Worm (Caenorhabditis elegans) whole organism, young adult: ENCODE results near the gene col-181.

Source experiments
- B0019.2 ChIP-seq: fragments of 200-800 bp; sonication (Bioruptor generic); conservative IDR thresholded peaks from 2 replicates; pipeline ENCODE4 v1.3.6; 2022; ENCODE audit warnings: missing genetic modification reagents, missing genetic modification characterization, missing compliant biosample characterization
- B0261.1 ChIP-seq: sonication (generic microtip); optimal IDR thresholded peaks from 2 replicates; lab custom pipeline; 2016; ENCODE audit warnings: mild to moderate bottlenecking, missing genetic modification characterization, moderate library complexity, missing compliant biosample characterization
- F22D6.2 ChIP-seq: sonication (generic microtip); optimal IDR thresholded peaks from 2 replicates; lab custom pipeline; 2016; ENCODE audit warnings: mild to moderate bottlenecking, missing genetic modification characterization, missing compliant biosample characterization
- F33H1.4 ChIP-seq: fragments of 200-800 bp; sonication (Bioruptor generic); IDR thresholded peaks from 2 replicates; pipeline ENCODE4 v1.3.6; 2022; ENCODE audit warnings: missing genetic modification reagents, missing genetic modification characterization, missing compliant biosample characterization
- F37B4.10 ChIP-seq: fragments of 200-800 bp; sonication (Bioruptor generic); IDR thresholded peaks from 2 replicates; pipeline ENCODE4 v1.3.6; 2022; ENCODE audit warnings: missing genetic modification characterization, missing compliant biosample characterization
- F55B11.4 ChIP-seq: sonication (generic microtip); optimal IDR thresholded peaks from 2 replicates; lab custom pipeline; 2016; ENCODE audit warnings: missing compliant biosample characterization, missing genetic modification characterization, borderline replicate concordance; ENCODE audit not compliant: insufficient read depth
- F57A8.1 ChIP-seq: fragments of 200-800 bp; sonication (Bioruptor generic); optimal IDR thresholded peaks from 2 replicates; lab custom pipeline; 2018; ENCODE audit warnings: mild to moderate bottlenecking, missing genetic modification characterization, moderate library complexity, missing compliant biosample characterization
- F57C9.4 ChIP-seq: sonication (generic microtip); optimal IDR thresholded peaks from 2 replicates; lab custom pipeline; 2017; ENCODE audit warnings: mild to moderate bottlenecking, missing genetic modification characterization, missing compliant biosample characterization
- T07F8.4 ChIP-seq: sonication (generic microtip); optimal IDR thresholded peaks from 2 replicates; lab custom pipeline; 2016; ENCODE audit warnings: mild to moderate bottlenecking, missing genetic modification characterization, moderate library complexity, missing compliant biosample characterization
- Y56A3A.18 ChIP-seq: fragments of 200-800 bp; sonication (Bioruptor generic); IDR thresholded peaks from 2 replicates; pipeline ENCODE4 v1.3.6; 2022; ENCODE audit warnings: missing genetic modification reagents, missing genetic modification characterization, missing compliant biosample characterization
- akir-1 ChIP-seq: fragments of 200-800 bp; sonication (Bioruptor generic); optimal IDR thresholded peaks from 2 replicates; lab custom pipeline; 2018; ENCODE audit warnings: mild to moderate bottlenecking, missing genetic modification characterization, moderate library complexity, missing compliant biosample characterization
- atf-7 ChIP-seq: sonication (generic microtip); optimal IDR thresholded peaks from 2 replicates; lab custom pipeline; 2017; ENCODE audit warnings: mild to moderate bottlenecking, missing genetic modification characterization, missing compliant biosample characterization
- attf-6 ChIP-seq: fragments of 200-800 bp; sonication (Bioruptor generic); IDR thresholded peaks from 2 replicates; pipeline ENCODE4 v1.3.6; 2022; ENCODE audit warnings: missing genetic modification reagents, missing genetic modification characterization, missing compliant biosample characterization
- cebp-1 ChIP-seq, 2 experiments: fragments of 200-800 bp in 1 of 2; sonication (Bioruptor generic) in 1 of 2; sonication (generic microtip) in 1 of 2; IDR thresholded peaks in 1 of 2; optimal IDR thresholded peaks in 1 of 2; 2 replicates each; pipeline versions ENCODE4 v1.3.6 to Lab custom; 2017 to 2022; ENCODE audit warnings: missing compliant biosample characterization in 2 of 2, missing genetic modification characterization in 2 of 2, mild to moderate bottlenecking in 1 of 2, missing genetic modification reagents in 1 of 2, moderate library complexity in 1 of 2
- ceh-40 ChIP-seq: fragments of 200-800 bp; sonication (Bioruptor generic); IDR thresholded peaks from 2 replicates; pipeline ENCODE4 v1.3.6; 2022; ENCODE audit warnings: missing genetic modification characterization, missing compliant biosample characterization
- ceh-79 ChIP-seq: sonication (generic microtip); optimal IDR thresholded peaks from 2 replicates; lab custom pipeline; 2017; ENCODE audit warnings: mild to moderate bottlenecking, missing genetic modification characterization, missing compliant biosample characterization
- ceh-91 ChIP-seq: fragments of 200-800 bp; sonication (Bioruptor generic); IDR thresholded peaks from 2 replicates; pipeline ENCODE4 v1.3.6; 2022; ENCODE audit warnings: missing genetic modification reagents, missing genetic modification characterization, missing compliant biosample characterization
- chd-7 ChIP-seq: sonication (generic microtip); optimal IDR thresholded peaks from 2 replicates; lab custom pipeline; 2016; ENCODE audit warnings: mild to moderate bottlenecking, missing genetic modification characterization, moderate library complexity, missing compliant biosample characterization
- die-1 ChIP-seq: sonication (generic microtip); optimal IDR thresholded peaks from 2 replicates; lab custom pipeline; 2016; ENCODE audit warnings: missing genotype, mild to moderate bottlenecking, missing genetic modification characterization, missing compliant biosample characterization
- ekl-4 ChIP-seq: fragments of 200-800 bp; sonication (Bioruptor generic); IDR thresholded peaks from 2 replicates; pipeline ENCODE4 v1.3.6; 2022; ENCODE audit warnings: missing genetic modification reagents, missing genetic modification characterization, missing compliant biosample characterization
- fkh-3 ChIP-seq: sonication (generic microtip); optimal IDR thresholded peaks from 2 replicates; lab custom pipeline; 2016; ENCODE audit warnings: mild to moderate bottlenecking, missing genetic modification characterization, missing compliant biosample characterization
- gei-17 ChIP-seq: fragments of 200-800 bp; sonication (Bioruptor generic); optimal IDR thresholded peaks from 2 replicates; lab custom pipeline; 2018; ENCODE audit warnings: mild to moderate bottlenecking, missing genetic modification characterization, missing compliant biosample characterization
- him-1 ChIP-seq: sonication (generic microtip); optimal IDR thresholded peaks from 2 replicates; lab custom pipeline; 2016; ENCODE audit warnings: missing genotype, missing genetic modification reagents, missing genetic modification characterization, missing compliant biosample characterization
- hlh-26 ChIP-seq: fragments of 200-800 bp; sonication (Bioruptor generic); conservative IDR thresholded peaks from 2 replicates; pipeline ENCODE4 v1.3.6; 2022; ENCODE audit warnings: missing genetic modification reagents, missing genetic modification characterization, missing compliant biosample characterization
- lin-35 ChIP-seq, 3 experiments: fragments of 150-350 bp in 2 of 3; sonication (generic microtip) in 1 of 3; optimal IDR thresholded peaks; 2 replicates each; lab custom pipeline; 2014 to 2018; ENCODE audit warnings: missing biosample characterization in 3 of 3, missing genetic modification characterization in 3 of 3, missing genetic modification reagents in 3 of 3
- lin-54 ChIP-seq: fragments of 200-800 bp; sonication (Bioruptor generic); optimal IDR thresholded peaks from 2 replicates; lab custom pipeline; 2018; ENCODE audit warnings: mild to moderate bottlenecking, missing genetic modification characterization, missing compliant biosample characterization
- lsy-27 ChIP-seq: sonication (generic microtip); optimal IDR thresholded peaks from 2 replicates; lab custom pipeline; 2017; ENCODE audit warnings: missing genetic modification characterization, mild to moderate bottlenecking, missing compliant biosample characterization, antibody characterized with exemption, missing genotype, borderline replicate concordance; ENCODE audit not compliant: insufficient read depth
- madf-3 ChIP-seq: fragments of 200-800 bp; sonication (Bioruptor generic); IDR thresholded peaks from 2 replicates; pipeline ENCODE4 v1.3.6; 2022; ENCODE audit warnings: missing genetic modification reagents, missing genetic modification characterization, missing compliant biosample characterization
- mcd-1 ChIP-seq: fragments of 200-800 bp; sonication (Bioruptor generic); IDR thresholded peaks from 2 replicates; pipeline ENCODE4 v1.3.6; 2022; ENCODE audit warnings: missing genetic modification reagents, missing genetic modification characterization, missing compliant biosample characterization
- nhr-179 ChIP-seq: sonication (generic microtip); optimal IDR thresholded peaks from 2 replicates; lab custom pipeline; 2016; ENCODE audit warnings: mild to moderate bottlenecking, missing genetic modification characterization, missing compliant biosample characterization
- nhr-80 ChIP-seq: sonication (generic microtip); optimal IDR thresholded peaks from 2 replicates; lab custom pipeline; 2016; ENCODE audit warnings: missing genetic modification characterization, missing compliant biosample characterization
- rec-8 ChIP-seq, 2 experiments: sonication (generic microtip); optimal IDR thresholded peaks; 2 replicates each; lab custom pipeline; 2016; ENCODE audit warnings: mild to moderate bottlenecking in 2 of 2, missing genetic modification characterization in 2 of 2, missing genetic modification reagents in 2 of 2, missing genotype in 2 of 2, missing biosample characterization in 1 of 2, missing compliant biosample characterization in 1 of 2, moderate library complexity in 1 of 2
- snpc-1.1 ChIP-seq: sonication (generic microtip); optimal IDR thresholded peaks from 2 replicates; lab custom pipeline; 2017; ENCODE audit warnings: missing genetic modification characterization, mild to moderate bottlenecking, missing compliant biosample characterization, antibody characterized with exemption, moderate library complexity, missing genotype, missing genetic modification reagents; ENCODE audit not compliant: insufficient read depth
- unc-62 ChIP-seq: fragments of 150-350 bp; optimal IDR thresholded peaks from 2 replicates; lab custom pipeline; 2014; ENCODE audit warnings: missing biosample characterization, missing genetic modification reagents, missing genetic modification characterization
- xnd-1 ChIP-seq: sonication (generic microtip); optimal IDR thresholded peaks from 2 replicates; lab custom pipeline; 2016; ENCODE audit warnings: missing genotype, missing genetic modification reagents, missing genetic modification characterization, missing compliant biosample characterization
- ztf-22 ChIP-seq: fragments of 200-800 bp; sonication (Bioruptor generic); optimal IDR thresholded peaks from 2 replicates; lab custom pipeline; 2018; ENCODE audit warnings: mild to moderate bottlenecking, missing genetic modification characterization, moderate library complexity, missing compliant biosample characterization
- ztf-26 ChIP-seq: sonication (generic microtip); optimal IDR thresholded peaks from 2 replicates; lab custom pipeline; 2017; ENCODE audit warnings: missing genetic modification characterization, missing compliant biosample characterization
- ztf-3 ChIP-seq: fragments of 200-800 bp; sonication (Bioruptor generic); optimal IDR thresholded peaks from 2 replicates; lab custom pipeline; 2018; ENCODE audit warnings: mild to moderate bottlenecking, missing genetic modification characterization, missing compliant biosample characterization
- ztf-6 ChIP-seq: fragments of 200-800 bp; sonication (Bioruptor generic); IDR thresholded peaks from 2 replicates; pipeline ENCODE4 v1.3.6; 2022; ENCODE audit warnings: missing genetic modification reagents, missing genetic modification characterization, missing compliant biosample characterization

The col-181 gene

ce11 chrX:12108517-12109216 lies 3.9 kb downstream of the col-181 start, which contains the start of the genes W03G11.2 and lgc-13:
Gene W03G11.2 (minus strand): TSS chrX:12108617.
Gene lgc-13 (plus strand): TSS chrX:12109166.
- TF ChIP-seq ceh-40 (GFP tag; lab: Robert Waterston, UW) (no peak), ztf-3 (GFP tag; lab: Kevin White, UChicago) (no peak), die-1 (tag; lab: Kevin White, UChicago) (no peak), F57A8.1 (no peak), gei-17 (no peak)

- TF ChIP-seq attf-6 (no peak), atf-7 (tag; lab: Kevin White, UChicago) (no peak), ceh-91 (GFP tag; lab: Robert Waterston, UW) (no peak), akir-1 (GFP tag; lab: Kevin White, UChicago) (no peak), snpc-1.1 (tag; lab: Kevin White, UChicago) (no peak), ztf-6 (GFP tag; lab: Robert Waterston, UW) (no peak), ztf-22 (no peak), nhr-179 (no peak), unc-62 (GFP tag; lab: Kevin White, UChicago) (no peak), B0019.2 (GFP tag; lab: Robert Waterston, UW) (no peak)
Measured at ce11 chrX:12111213-12111612, 6.5 kb downstream of the col-181 start, which contains the start of gene lgc-14. Gene lgc-14 (plus strand): TSS chrX:12111513.

ce11 chrX:12114024-12114423 lies 9.3 kb downstream of the col-181 start, which contains the start of gene lgc-15:
Gene lgc-15 (plus strand): TSS chrX:12114324.
- TF ChIP-seq ceh-79 (tag; lab: Kevin White, UChicago) = no peak
- no peak for TF ChIP-seq mcd-1 (GFP tag; lab: Robert Waterston, UW)
- no peak for TF ChIP-seq ztf-22
- TF ChIP-seq chd-7 = no peak
- no peak for TF ChIP-seq hlh-26 (GFP tag; lab: Robert Waterston, UW)
- TF ChIP-seq ztf-26 (tag; lab: Kevin White, UChicago) = no peak
- TF ChIP-seq nhr-80 (tag; lab: Kevin White, UChicago) = no peak
- no peak for TF ChIP-seq lin-35 (GFP tag; optimal IDR thresholded peaks at IDR 0.05; lab: Kevin White, UChicago)
- no peak for TF ChIP-seq rec-8 (tag; optimal IDR thresholded peaks at IDR 0.05; lab: Kevin White, UChicago)
- no peak for TF ChIP-seq B0019.2 (GFP tag; lab: Robert Waterston, UW)
- no peak for TF ChIP-seq lin-54 (GFP tag; lab: Kevin White, UChicago)
- no peak for TF ChIP-seq him-1 (tag; lab: Kevin White, UChicago)
- TF ChIP-seq F55B11.4 (tag; lab: Kevin White, UChicago) = no peak
- no peak for TF ChIP-seq T07F8.4 (tag; lab: Kevin White, UChicago)
- no peak for TF ChIP-seq xnd-1 (tag; lab: Kevin White, UChicago)
- no peak for TF ChIP-seq Y56A3A.18 (GFP tag; lab: Robert Waterston, UW)
- no peak for TF ChIP-seq madf-3 (GFP tag; lab: Robert Waterston, UW)
- TF ChIP-seq lsy-27 = no peak
- no peak for TF ChIP-seq ceh-40 (GFP tag; lab: Robert Waterston, UW)
- no peak for TF ChIP-seq ceh-91 (GFP tag; lab: Robert Waterston, UW)

ce11 chrX:12118340-12118739 lies 13.6 kb downstream of the col-181 start, which contains the start of gene lgc-16:
Gene lgc-16 (plus strand): TSS chrX:12118640.
- TF ChIP-seq F22D6.2 (tag; lab: Kevin White, UChicago) (no peak), B0261.1 (tag; lab: Kevin White, UChicago) (no peak), F37B4.10 (GFP tag; lab: Robert Waterston, UW) (no peak), gei-17 (no peak), F33H1.4 (GFP tag; lab: Robert Waterston, UW) (no peak), ekl-4 (GFP tag; lab: Robert Waterston, UW) (no peak), lsy-27 (no peak), F57C9.4 (tag; lab: Kevin White, UChicago) (no peak), fkh-3 (no peak), cebp-1 (GFP tag; IDR thresholded peaks at IDR 0.05; lab: Robert Waterston, UW) (no peak), cebp-1 (tag; optimal IDR thresholded peaks at IDR 0.05; lab: Kevin White, UChicago) (no peak), mcd-1 (GFP tag; lab: Robert Waterston, UW) (no peak), ceh-79 (tag; lab: Kevin White, UChicago) (no peak), ztf-3 (GFP tag; lab: Kevin White, UChicago) (no peak)
